Worm (Caenorhabditis elegans): ENCODE measurements around the gene mfsd-10.

The mfsd-10 gene

ce11 chrX:17379675-17380074 lies 11.2 kb upstream of the mfsd-10 start, which contains the start of gene F10D7.10:
Gene F10D7.10, minus strand, starts transcription at chrX:17379775.
- TF ChIP-seq unc-62 (GFP tag; optimal IDR thresholded peaks at IDR 0.05) (no peak), R02D3.7 (tag; optimal IDR thresholded peaks at IDR 0.05) (no peak), pha-4 (tag; optimal IDR thresholded peaks at IDR 0.05) (no peak)

ce11 chrX:17378996-17379395 lies 10.6 kb upstream of the mfsd-10 start:
- peak; percentile 56 for TF ChIP-seq elt-2 (tag; optimal IDR thresholded peaks at IDR 0.05)
- TF ChIP-seq ceh-9 (tag; optimal IDR thresholded peaks at IDR 0.05) = no peak
- no peak for TF ChIP-seq elt-1 (tag; optimal IDR thresholded peaks at IDR 0.05)

ce11 chrX:17375877-17376276 lies 7.4 kb upstream of the mfsd-10 start:
- peak; percentile 31 for TF ChIP-seq pha-4 (tag; optimal IDR thresholded peaks at IDR 0.05)
- TF ChIP-seq elt-2 (tag; optimal IDR thresholded peaks at IDR 0.05) = peak; percentile 89
- no peak for TF ChIP-seq fos-1 (tag; optimal IDR thresholded peaks at IDR 0.05)
- TF ChIP-seq ztf-11 (tag; optimal IDR thresholded peaks at IDR 0.05) = no peak
- no peak for TF ChIP-seq ceh-82 (tag; optimal IDR thresholded peaks at IDR 0.05)
- peak; percentile 56 for TF ChIP-seq pqm-1 (tag; optimal IDR thresholded peaks at IDR 0.05)

- no peak for TF ChIP-seq unc-39 (tag; optimal IDR thresholded peaks at IDR 0.05)
- TF ChIP-seq ztf-4 (tag; optimal IDR thresholded peaks at IDR 0.05) = no peak
- TF ChIP-seq ceh-82 (tag; optimal IDR thresholded peaks at IDR 0.05) = no peak
- no peak for TF ChIP-seq fos-1 (tag; optimal IDR thresholded peaks at IDR 0.05)
- no peak for TF ChIP-seq R02D3.7 (tag; optimal IDR thresholded peaks at IDR 0.05)
- no peak for TF ChIP-seq ZK546.5 (tag; optimal IDR thresholded peaks at IDR 0.05)
- no peak for TF ChIP-seq nhr-25 (tag; optimal IDR thresholded peaks at IDR 0.05)
- TF ChIP-seq ceh-16 (tag; optimal IDR thresholded peaks at IDR 0.05) = no peak
- TF ChIP-seq pqm-1 (tag; optimal IDR thresholded peaks at IDR 0.05) = no peak
These were observed 6.1 kb upstream of the mfsd-10 start, which contains the start of gene F10D7.3 for ce11 chrX:17374534-17374933. Gene F10D7.3, minus strand, starts transcription at chrX:17374634.

DNA sequence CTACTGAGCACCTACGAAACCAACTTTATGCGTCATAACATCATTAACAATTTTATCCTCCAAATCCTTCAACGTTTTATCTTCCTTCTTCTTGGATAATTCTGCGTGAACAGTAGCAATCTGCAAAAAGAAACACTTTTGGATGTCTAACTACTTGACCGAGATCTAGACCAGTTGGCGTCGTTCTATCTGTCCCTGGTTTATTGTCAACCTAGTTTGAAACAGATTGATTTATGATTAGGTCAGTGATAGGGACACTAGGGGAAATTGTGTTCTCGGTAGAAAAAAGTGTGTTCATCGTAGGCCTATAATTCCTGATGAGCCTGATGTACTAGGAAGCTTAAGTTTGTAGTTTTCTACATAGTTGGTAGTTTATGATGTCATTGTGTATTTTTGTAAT lies 5.5 kb upstream of the mfsd-10 start:
- TF ChIP-seq nhr-23 (tag; optimal IDR thresholded peaks at IDR 0.05) (peak; percentile 75), ceh-82 (tag; optimal IDR thresholded peaks at IDR 0.05) (no peak)

ce11 chrX:17369514-17369913 lies 1.1 kb upstream of the mfsd-10 start:
- TF ChIP-seq snpc-4 (tag; optimal IDR thresholded peaks at IDR 0.05) = peak; percentile 2
- peak; percentile 35 for TF ChIP-seq nhr-23 (tag; optimal IDR thresholded peaks at IDR 0.05)
- TF ChIP-seq nhr-43 (tag; optimal IDR thresholded peaks at IDR 0.05; ENCODE audit: poor library complexity, severe bottlenecking) = peak; percentile 3
- TF ChIP-seq nfya-1 (tag; optimal IDR thresholded peaks at IDR 0.05; ENCODE audit: insufficient read depth) = peak; percentile 44
- no peak for TF ChIP-seq unc-39 (tag; optimal IDR thresholded peaks at IDR 0.05)
- peak; percentile 30 for TF ChIP-seq pha-4 (tag; optimal IDR thresholded peaks at IDR 0.05)
- no peak for TF ChIP-seq fkh-10 (GFP tag; optimal IDR thresholded peaks at IDR 0.05)
- TF ChIP-seq nhr-77 (tag; optimal IDR thresholded peaks at IDR 0.05) = no peak
- peak; percentile 43 for TF ChIP-seq nhr-25 (tag; optimal IDR thresholded peaks at IDR 0.05)
- peak; percentile 51 for TF ChIP-seq hmg-11 (tag; optimal IDR thresholded peaks at IDR 0.05)
- TF ChIP-seq ztf-4 (tag; optimal IDR thresholded peaks at IDR 0.05) = no peak

DNA sequence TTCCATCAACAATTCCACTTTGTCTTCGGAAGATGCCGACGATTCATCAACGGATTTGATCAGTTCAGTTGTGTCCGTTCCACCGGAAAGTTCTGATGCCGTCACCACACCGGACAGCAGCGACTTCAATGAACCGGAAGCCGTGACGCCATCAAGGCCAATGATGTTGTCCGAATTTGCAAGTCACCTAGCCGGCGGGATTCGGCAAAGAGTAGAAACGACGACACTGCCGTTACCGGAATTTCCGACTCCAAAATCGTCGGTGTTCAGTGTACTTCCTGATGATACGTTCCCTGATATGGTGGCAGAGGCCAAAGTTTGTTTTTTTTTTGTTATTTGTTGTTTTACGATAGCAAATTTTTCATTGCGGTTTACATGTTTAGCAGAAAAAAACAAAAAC lies 5.0 kb downstream of the mfsd-10 start:
- TF ChIP-seq unc-62 (GFP tag; optimal IDR thresholded peaks at IDR 0.05) = no peak
- TF ChIP-seq elt-3 (tag; optimal IDR thresholded peaks at IDR 0.05) = no peak
- TF ChIP-seq tbx-2 (tag; optimal IDR thresholded peaks at IDR 0.05) = no peak
- TF ChIP-seq mdl-1 (tag; optimal IDR thresholded peaks at IDR 0.05) = no peak
- TF ChIP-seq nhr-28 (tag; optimal IDR thresholded peaks at IDR 0.05) = no peak
- no peak for TF ChIP-seq nhr-23 (tag; optimal IDR thresholded peaks at IDR 0.05)
- TF ChIP-seq aly-2 (tag; optimal IDR thresholded peaks at IDR 0.05) = no peak
- TF ChIP-seq ztf-11 (tag; optimal IDR thresholded peaks at IDR 0.05) = no peak
- TF ChIP-seq R02D3.7 (tag; optimal IDR thresholded peaks at IDR 0.05) = no peak

DNA sequence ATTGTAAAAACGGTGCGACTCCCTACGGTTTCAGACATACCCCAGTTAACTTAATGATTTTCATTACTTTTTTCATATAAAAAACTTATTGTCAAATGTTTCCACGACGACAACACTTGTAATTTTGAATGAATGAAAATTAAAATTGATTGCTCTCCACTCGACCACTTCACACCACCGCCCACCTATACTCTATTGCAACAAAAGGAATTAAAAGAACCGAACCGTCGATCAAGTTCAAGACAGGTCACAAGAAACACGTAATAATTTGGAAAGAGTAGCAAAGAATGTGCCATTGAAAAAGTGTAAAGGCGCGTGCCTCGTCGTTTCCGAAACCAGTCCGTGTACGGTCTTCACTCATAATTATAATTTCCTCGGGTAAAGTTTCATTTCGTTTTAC lies 5.9 kb downstream of the mfsd-10 start, which contains the start of gene F10D7.11:
Gene F10D7.11 (plus strand): TSS at position 301 of the 400 bp plus-strand sequence.
- TF ChIP-seq lin-39 (tag; optimal IDR thresholded peaks at IDR 0.05) = no peak

Data from whole organism, L3 larva.